Fruit fly (Drosophila melanogaster): ENCODE data around the gene Vml.

- TF ChIP-seq CG2120 (GFP tag; optimal IDR thresholded peaks at IDR 0.05) (no peak), lola (GFP tag; optimal IDR thresholded peaks at IDR 0.05) (no peak), Sox102F (GFP tag; optimal IDR thresholded peaks at IDR 0.05) (no peak), lbe (GFP tag; optimal IDR thresholded peaks at IDR 0.05) (no peak)
These were observed 32.7 kb upstream of the Vml start for dm6 chrX:2242897-2243296.

Data from whole organism, embryonic.